Fruit fly (Drosophila melanogaster): ENCODE results near the gene CG12155.

The CG12155 gene

dm6 chrX:7690683-7691082, 37.9 kb upstream of the CG12155 start (continued):
- peak; percentile 42 for TF ChIP-seq CG8359 (GFP tag; optimal IDR thresholded peaks at IDR 0.05; ENCODE audit: borderline replicate concordance)
- TF ChIP-seq CG6813 (GFP tag; optimal IDR thresholded peaks at IDR 0.05), result peak; percentile 77
- TF ChIP-seq Hand (GFP tag; optimal IDR thresholded peaks at IDR 0.05), result peak; percentile 76
- TF ChIP-seq HLH3B (GFP tag; IDR thresholded peaks at IDR 0.05), result peak; percentile 17; the same call in 1 of the 2 replicates
- no peak for TF ChIP-seq Neu2 (GFP tag; optimal IDR thresholded peaks at IDR 0.05; ENCODE audit: borderline replicate concordance)
- TF ChIP-seq HHEX (GFP tag; optimal IDR thresholded peaks at IDR 0.05), result peak; percentile 76
- peak; percentile 33 for TF ChIP-seq gro (GFP tag; optimal IDR thresholded peaks at IDR 0.05)
- no peak for TF ChIP-seq CG30403 (GFP tag; optimal IDR thresholded peaks at IDR 0.05)
- TF ChIP-seq scrt (GFP tag; optimal IDR thresholded peaks at IDR 0.05), result no peak
- peak; percentile 74 for TF ChIP-seq CG17568 (GFP tag; optimal IDR thresholded peaks at IDR 0.05)
- TF ChIP-seq CG1602 (GFP tag; optimal IDR thresholded peaks at IDR 0.05), result no peak
- peak; percentile 24 for TF ChIP-seq CG12391 (tag; optimal IDR thresholded peaks at IDR 0.05)
- peak; percentile 10 for TF ChIP-seq CG2116 (GFP tag; optimal IDR thresholded peaks at IDR 0.05)
- peak; percentile 32; the same call in 1 of the 2 replicates for TF ChIP-seq sens-2 (GFP tag; IDR thresholded peaks at IDR 0.05)
- TF ChIP-seq CTCF (GFP tag; optimal IDR thresholded peaks at IDR 0.05), result peak; percentile 39
- no peak for TF ChIP-seq H2.0 (GFP tag; IDR thresholded peaks at IDR 0.05)
- TF ChIP-seq mam (GFP tag; optimal IDR thresholded peaks at IDR 0.05), result no peak
- peak; percentile 41; the same call in 1 of the 2 replicates for TF ChIP-seq Awh (GFP tag; IDR thresholded peaks at IDR 0.05)
- TF ChIP-seq CG10274 (GFP tag; optimal IDR thresholded peaks at IDR 0.05), result no peak
- TF ChIP-seq zen (tag; optimal IDR thresholded peaks at IDR 0.05), result no peak
- TF ChIP-seq schlank (tag; optimal IDR thresholded peaks at IDR 0.05), result peak; percentile 51
- no peak for TF ChIP-seq CG15696 (tag; optimal IDR thresholded peaks at IDR 0.05)
- TF ChIP-seq CG6765 (GFP tag; optimal IDR thresholded peaks at IDR 0.05), result peak; percentile 84
- TF ChIP-seq Elba2 (GFP tag; optimal IDR thresholded peaks at IDR 0.05), result no peak
- peak; percentile 13; the same call in 1 of the 2 replicates for TF ChIP-seq Adf1 (GFP tag; IDR thresholded peaks at IDR 0.05)
- TF ChIP-seq CG18764 (GFP tag; optimal IDR thresholded peaks at IDR 0.05), result peak; percentile 14
- TF ChIP-seq CG3838 (GFP tag; optimal IDR thresholded peaks at IDR 0.05), result peak; percentile 14
- TF ChIP-seq CG7786 (GFP tag; optimal IDR thresholded peaks at IDR 0.05), result peak; percentile 21
- peak; percentile 3 for TF ChIP-seq Hsf (GFP tag; optimal IDR thresholded peaks at IDR 0.05)
- TF ChIP-seq CG12071 (GFP tag; optimal IDR thresholded peaks at IDR 0.05), result peak; percentile 79
- peak; percentile 9 for TF ChIP-seq pros (GFP tag; optimal IDR thresholded peaks at IDR 0.05)
- TF ChIP-seq Gsc (GFP tag; IDR thresholded peaks at IDR 0.05), result no peak
- peak; percentile 76 for TF ChIP-seq Asciz (GFP tag; optimal IDR thresholded peaks at IDR 0.05)
- peak; percentile 51 for TF ChIP-seq CG12104 (GFP tag; optimal IDR thresholded peaks at IDR 0.05)
- no peak for TF ChIP-seq jing (GFP tag; optimal IDR thresholded peaks at IDR 0.05)
- TF ChIP-seq CG4820 (GFP tag; optimal IDR thresholded peaks at IDR 0.05), result no peak
- peak; percentile 7 for TF ChIP-seq CG12155 (GFP tag; optimal IDR thresholded peaks at IDR 0.05)
- TF ChIP-seq ase (GFP tag; IDR thresholded peaks at IDR 0.05), result no peak
- no peak for TF ChIP-seq bcd (GFP tag; optimal IDR thresholded peaks at IDR 0.05)
- peak; percentile 22 for TF ChIP-seq Sox100B (GFP tag; optimal IDR thresholded peaks at IDR 0.05)
- TF ChIP-seq CG10431 (GFP tag; optimal IDR thresholded peaks at IDR 0.05), result peak; percentile 84
- TF ChIP-seq MESR4 (GFP tag; optimal IDR thresholded peaks at IDR 0.05), result no peak
- peak; percentile 42 for TF ChIP-seq CG6254 (GFP tag; optimal IDR thresholded peaks at IDR 0.05)
- TF ChIP-seq ems (GFP tag; optimal IDR thresholded peaks at IDR 0.05), result no peak
- TF ChIP-seq zfh2 (GFP tag; optimal IDR thresholded peaks at IDR 0.05), result no peak
- TF ChIP-seq CG13624 (GFP tag; optimal IDR thresholded peaks at IDR 0.05), result peak; percentile 21
- no peak for TF ChIP-seq E2f2 (GFP tag; IDR thresholded peaks at IDR 0.05)
- peak; percentile 64; the same call in 1 of the 2 replicates for TF ChIP-seq onecut (GFP tag; IDR thresholded peaks at IDR 0.05)
- TF ChIP-seq Atf-2 (GFP tag; optimal IDR thresholded peaks at IDR 0.05), result peak; percentile 20
- peak; percentile 27 for TF ChIP-seq CG15269 (tag; optimal IDR thresholded peaks at IDR 0.05)
- TF ChIP-seq bowl (GFP tag; IDR thresholded peaks at IDR 0.05), result 0 out of 2 replicates have a peak, but pooled peaks have one; percentile 34

All from whole organism, embryonic.